Fruit fly (Drosophila melanogaster): ENCODE data around the gene CG10803.

Gene CG10803

dm6 chrX:3474476-3475439 is 10.7 kb upstream of the CG10803 start, which contains the start of gene CG12206:
CG12206 (minus strand) TSS chrX:3474524.
- no peak for TF ChIP-seq EcR (GFP tag; optimal IDR thresholded peaks at IDR 0.05)
- no peak for TF ChIP-seq psq (optimal IDR thresholded peaks at IDR 0.05)
- TF ChIP-seq Dll (optimal IDR thresholded peaks at IDR 0.05) = peak; percentile 42

- TF ChIP-seq Dll (optimal IDR thresholded peaks at IDR 0.05) (peak; percentile 67), EcR (GFP tag; optimal IDR thresholded peaks at IDR 0.05) (no peak), CG8478 (optimal IDR thresholded peaks at IDR 0.05) (no peak)
These were observed 9.4 kb upstream of the CG10803 start for dm6 chrX:3476009-3476408.

dm6 chrX:3481034-3481433 is 4.4 kb upstream of the CG10803 start:
- TF ChIP-seq CG8478 (optimal IDR thresholded peaks at IDR 0.05) (no peak), usp (GFP tag; optimal IDR thresholded peaks at IDR 0.05) (no peak), psq (optimal IDR thresholded peaks at IDR 0.05) (no peak), Dll (optimal IDR thresholded peaks at IDR 0.05) (no peak), EcR (GFP tag; optimal IDR thresholded peaks at IDR 0.05) (no peak), pan (optimal IDR thresholded peaks at IDR 0.05) (no peak)

dm6 chrX:3482119-3483014 is 3.1 kb upstream of the CG10803 start, which contains the start of the genes CG10804 and CG10802:
CG10804 (minus strand) TSS chrX:3482322.
CG10802 (plus strand) TSS chrX:3482965.
- no peak for TF ChIP-seq pan (optimal IDR thresholded peaks at IDR 0.05)
- no peak for TF ChIP-seq usp (GFP tag; optimal IDR thresholded peaks at IDR 0.05)
- no peak for TF ChIP-seq CG8478 (optimal IDR thresholded peaks at IDR 0.05)
- TF ChIP-seq EcR (GFP tag; optimal IDR thresholded peaks at IDR 0.05) = no peak
- TF ChIP-seq psq (optimal IDR thresholded peaks at IDR 0.05) = no peak
- no peak for TF ChIP-seq Dll (optimal IDR thresholded peaks at IDR 0.05)

dm6 chrX:3485871-3486270 is 421 bp downstream of the CG10803 start:
- TF ChIP-seq CG8478 (optimal IDR thresholded peaks at IDR 0.05) (no peak), usp (GFP tag; optimal IDR thresholded peaks at IDR 0.05) (no peak), pan (optimal IDR thresholded peaks at IDR 0.05) (no peak), psq (optimal IDR thresholded peaks at IDR 0.05) (no peak), EcR (GFP tag; optimal IDR thresholded peaks at IDR 0.05) (no peak), Dll (optimal IDR thresholded peaks at IDR 0.05) (no peak)

dm6 chrX:3504251-3504650 is 18.8 kb downstream of the CG10803 start:
- TF ChIP-seq pan (optimal IDR thresholded peaks at IDR 0.05) = no peak
- TF ChIP-seq CG8478 (optimal IDR thresholded peaks at IDR 0.05) = no peak
- no peak for TF ChIP-seq Dll (optimal IDR thresholded peaks at IDR 0.05)
- no peak for TF ChIP-seq EcR (GFP tag; optimal IDR thresholded peaks at IDR 0.05)
- TF ChIP-seq usp (GFP tag; optimal IDR thresholded peaks at IDR 0.05) = no peak
- TF ChIP-seq psq (optimal IDR thresholded peaks at IDR 0.05) = no peak

dm6 chrX:3504751-3505150 is 19.3 kb downstream of the CG10803 start, which contains the start of gene Gas8:
Gas8 (minus strand) TSS chrX:3504851.
- no peak for TF ChIP-seq CG8478 (optimal IDR thresholded peaks at IDR 0.05)
- no peak for TF ChIP-seq pan (optimal IDR thresholded peaks at IDR 0.05)
- TF ChIP-seq Dll (optimal IDR thresholded peaks at IDR 0.05) = no peak
- no peak for TF ChIP-seq psq (optimal IDR thresholded peaks at IDR 0.05)
- no peak for TF ChIP-seq EcR (GFP tag; optimal IDR thresholded peaks at IDR 0.05)
- TF ChIP-seq usp (GFP tag; optimal IDR thresholded peaks at IDR 0.05) = no peak

- TF ChIP-seq CG8478 (optimal IDR thresholded peaks at IDR 0.05) (no peak), pan (optimal IDR thresholded peaks at IDR 0.05) (no peak)
These were observed 28.6 kb downstream of the CG10803 start, which contains the start of gene CG13021 for dm6 chrX:3514016-3514415. CG13021 (plus strand) TSS chrX:3514316.

dm6 chrX:3530696-3531095 is 45.2 kb downstream of the CG10803 start:
- TF ChIP-seq Dll (optimal IDR thresholded peaks at IDR 0.05) (no peak), EcR (GFP tag; optimal IDR thresholded peaks at IDR 0.05) (no peak), CG8478 (optimal IDR thresholded peaks at IDR 0.05) (no peak), usp (GFP tag; optimal IDR thresholded peaks at IDR 0.05) (no peak), psq (optimal IDR thresholded peaks at IDR 0.05) (no peak), pan (optimal IDR thresholded peaks at IDR 0.05) (no peak)

- TF ChIP-seq psq (optimal IDR thresholded peaks at IDR 0.05) (no peak), CG8478 (optimal IDR thresholded peaks at IDR 0.05) (no peak), pan (optimal IDR thresholded peaks at IDR 0.05) (no peak), EcR (GFP tag; optimal IDR thresholded peaks at IDR 0.05) (no peak), usp (GFP tag; optimal IDR thresholded peaks at IDR 0.05) (no peak), Dll (optimal IDR thresholded peaks at IDR 0.05) (no peak)
These were observed 53.3 kb downstream of the CG10803 start for dm6 chrX:3538775-3539174.
